Fruit fly (Drosophila melanogaster): ENCODE results near the gene CG9213.

The CG9213 gene

dm6 chrX:15574384-15574783 lies at the start of gene CG9213 (continued):
- peak; percentile 34 for TF ChIP-seq stwl (tag; optimal IDR thresholded peaks at IDR 0.05)
- TF ChIP-seq Dp (GFP tag; optimal IDR thresholded peaks at IDR 0.05), result peak; percentile 34
- TF ChIP-seq CG17361 (GFP tag; IDR thresholded peaks at IDR 0.05), result no peak
- TF ChIP-seq sob (GFP tag; IDR thresholded peaks at IDR 0.05), result 0 out of 2 replicates have a peak, but pooled peaks have one; percentile 10
- no peak for TF ChIP-seq ftz-f1 (GFP tag; optimal IDR thresholded peaks at IDR 0.05)
- peak; percentile 10 for TF ChIP-seq phol (tag; optimal IDR thresholded peaks at IDR 0.05)
- peak; percentile 84 for TF ChIP-seq CG6791 (GFP tag; IDR thresholded peaks at IDR 0.05; ENCODE audit: partially characterized antibody)
- peak; percentile 19 for TF ChIP-seq CG14710 (tag; optimal IDR thresholded peaks at IDR 0.05)
- no peak for TF ChIP-seq B-H1 (GFP tag; IDR thresholded peaks at IDR 0.05)
- peak; percentile 54 for TF ChIP-seq pzg (GFP tag; optimal IDR thresholded peaks at IDR 0.05)
- peak; percentile 21 for TF ChIP-seq B-H2 (GFP tag; optimal IDR thresholded peaks at IDR 0.05)
- TF ChIP-seq BEAF-32 (GFP tag; optimal IDR thresholded peaks at IDR 0.05), result peak; percentile 78
- peak; percentile 56; the same call in 1 of the 2 replicates for TF ChIP-seq CG42726 (GFP tag; IDR thresholded peaks at IDR 0.05; ENCODE audit: partially characterized antibody)
- TF ChIP-seq row (GFP tag; IDR thresholded peaks at IDR 0.05), result peak; percentile 81
- peak; percentile 77 for TF ChIP-seq hbn (GFP tag; IDR thresholded peaks at IDR 0.05; ENCODE audit: partially characterized antibody)
- TF ChIP-seq pros (GFP tag; optimal IDR thresholded peaks at IDR 0.05), result no peak
- no peak for TF ChIP-seq danr (GFP tag; IDR thresholded peaks at IDR 0.05)
- TF ChIP-seq sna (GFP tag; IDR thresholded peaks at IDR 0.05; ENCODE audit: partially characterized antibody), result peak; percentile 47; the same call in 1 of the 2 replicates
- TF ChIP-seq tup (GFP tag; optimal IDR thresholded peaks at IDR 0.05), result no peak
- TF ChIP-seq sens (GFP tag), result peak; percentile 7
- peak; percentile 0 for TF ChIP-seq CG12391 (tag; optimal IDR thresholded peaks at IDR 0.05)
- peak; percentile 83; the same call in 2 of the 3 replicates for TF ChIP-seq mld (GFP tag; IDR thresholded peaks at IDR 0.05; ENCODE audit: partially characterized antibody)
- TF ChIP-seq Ada2b (GFP tag; IDR thresholded peaks at IDR 0.05), result no peak
- peak; percentile 12 for TF ChIP-seq CG9876 (GFP tag; optimal IDR thresholded peaks at IDR 0.05)
- TF ChIP-seq Tbp (GFP tag; optimal IDR thresholded peaks at IDR 0.05), result no peak
- TF ChIP-seq eyg (GFP tag; optimal IDR thresholded peaks at IDR 0.05), result no peak
- TF ChIP-seq repo (GFP tag; optimal IDR thresholded peaks at IDR 0.05), result no peak
- peak; percentile 63 for TF ChIP-seq ato (GFP tag; IDR thresholded peaks at IDR 0.05; ENCODE audit: partially characterized antibody)
- peak; percentile 39 for TF ChIP-seq CG1603 (tag; optimal IDR thresholded peaks at IDR 0.05)
- peak; percentile 84 for TF ChIP-seq amos (GFP tag; IDR thresholded peaks at IDR 0.05; ENCODE audit: partially characterized antibody)
- TF ChIP-seq dm (GFP tag; optimal IDR thresholded peaks at IDR 0.05), result peak; percentile 9
- peak; percentile 23 for TF ChIP-seq Xbp1 (GFP tag; optimal IDR thresholded peaks at IDR 0.05)
- TF ChIP-seq Bgb (GFP tag; IDR thresholded peaks at IDR 0.05; ENCODE audit: partially characterized antibody), result peak; percentile 84
- TF ChIP-seq CG2120 (GFP tag; optimal IDR thresholded peaks at IDR 0.05), result peak; percentile 25
- TF ChIP-seq CG14965 (GFP tag; optimal IDR thresholded peaks at IDR 0.05; ENCODE audit: borderline replicate concordance), result no peak
- TF ChIP-seq CG6272 (GFP tag; IDR thresholded peaks at IDR 0.05), result 0 out of 2 replicates have a peak, but pooled peaks have one; percentile 7
- peak; percentile 17 for TF ChIP-seq CG10267 (tag; optimal IDR thresholded peaks at IDR 0.05)
- peak; percentile 91 for TF ChIP-seq MBD-R2 (GFP tag; IDR thresholded peaks at IDR 0.05)
- TF ChIP-seq CG2129 (GFP tag; IDR thresholded peaks at IDR 0.05; ENCODE audit: partially characterized antibody), result peak; percentile 57; the same call in 1 of the 2 replicates
- peak; percentile 40 for TF ChIP-seq MESR4 (GFP tag; optimal IDR thresholded peaks at IDR 0.05)
- TF ChIP-seq mam (GFP tag; optimal IDR thresholded peaks at IDR 0.05), result peak; percentile 17
- TF ChIP-seq bbx (GFP tag; IDR thresholded peaks at IDR 0.05; ENCODE audit: partially characterized antibody), result peak; percentile 72
- TF ChIP-seq Pdp1 (GFP tag; optimal IDR thresholded peaks at IDR 0.05), result peak in 1 of 2 experiments; percentile 13
- peak; percentile 58; the same call in 2 of the 3 replicates for TF ChIP-seq CG14860 (GFP tag; IDR thresholded peaks at IDR 0.05; ENCODE audit: partially characterized antibody)
- peak; percentile 84 for TF ChIP-seq Sry-δ (GFP tag; optimal IDR thresholded peaks at IDR 0.05)
- TF ChIP-seq CG31224 (GFP tag; IDR thresholded peaks at IDR 0.05), result no peak
